Worm (Caenorhabditis elegans): ENCODE results near the gene ZK721.3.

DNA sequence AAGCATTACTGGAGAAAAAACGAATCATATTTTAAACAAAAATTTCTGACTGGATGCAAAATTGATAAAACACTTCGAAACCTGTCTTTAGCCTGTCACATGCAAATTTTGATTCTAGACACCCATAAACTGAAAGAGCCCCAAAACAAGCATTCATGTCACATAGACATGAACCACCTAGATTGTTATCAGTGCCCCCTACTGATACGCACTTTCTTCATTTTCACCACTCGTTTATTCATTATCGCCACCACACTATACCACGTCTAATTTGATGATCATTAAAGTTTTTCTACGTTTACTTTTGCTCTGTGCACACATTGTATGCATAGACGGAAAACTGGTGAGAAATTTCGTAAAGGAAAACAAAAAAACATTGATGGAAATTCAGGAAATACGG is 27.6 kb downstream of the ZK721.3 start, which contains the start of gene cnnm-2:
- TF ChIP-seq hnd-1 (tag; optimal IDR thresholded peaks at IDR 0.05), result no peak
- no peak for TF ChIP-seq tbx-37 (GFP tag; conservative IDR thresholded peaks at IDR 0.05)
- TF ChIP-seq F13C5.2 (tag; optimal IDR thresholded peaks at IDR 0.05), result no peak
- no peak for TF ChIP-seq ama-1 (optimal IDR thresholded peaks at IDR 0.05)
